Worm (Caenorhabditis elegans): ENCODE results near the gene srh-269.

DNA sequence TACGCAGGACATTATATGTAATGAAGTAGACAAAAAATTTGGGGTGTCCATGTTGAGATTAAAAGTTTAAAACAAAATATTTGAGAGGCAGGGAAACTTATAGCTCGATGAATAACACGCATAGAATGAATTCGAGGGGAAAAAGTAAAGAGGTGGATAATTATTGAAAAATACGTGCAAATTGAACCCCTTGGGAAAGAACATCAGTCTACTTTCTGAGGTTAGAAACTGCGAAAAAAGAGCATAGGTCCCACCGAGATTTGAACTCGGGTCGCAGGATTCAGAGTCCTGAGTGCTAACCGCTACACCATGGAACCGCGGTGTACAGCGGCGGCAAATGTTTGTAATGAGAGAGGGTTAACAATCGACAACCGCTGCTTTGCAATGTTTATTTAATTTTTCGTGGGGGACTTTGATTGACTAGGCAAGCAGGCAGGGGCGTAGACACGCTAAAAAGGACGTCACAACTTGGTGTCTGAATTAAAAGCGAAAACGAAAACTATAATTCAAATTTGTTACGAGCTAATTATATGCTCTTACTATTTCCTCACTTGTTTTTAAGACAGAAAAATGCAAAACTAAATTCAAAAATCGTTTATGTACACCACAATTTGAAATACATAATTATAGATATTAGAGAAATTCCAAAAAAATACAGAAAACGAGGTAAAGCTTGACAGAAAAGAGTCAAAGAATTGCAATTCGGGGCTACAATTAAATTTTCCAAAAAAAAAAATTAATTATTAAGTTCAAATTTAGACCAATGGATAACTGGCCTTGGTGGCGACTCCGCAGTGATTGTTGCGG, at the start of gene srh-269:
- no peak for TF ChIP-seq lag-1 (GFP tag; IDR thresholded peaks at IDR 0.05)
- TF ChIP-seq hmg-1.2 (GFP tag; IDR thresholded peaks at IDR 0.05) = peak; percentile 81
- peak; percentile 79 for TF ChIP-seq ama-1 (optimal IDR thresholded peaks at IDR 0.05)
- peak in 1 of 2 experiments; percentile 54 for TF ChIP-seq ama-1 (GFP tag; optimal IDR thresholded peaks at IDR 0.05)
- TF ChIP-seq somi-1 (GFP tag; optimal IDR thresholded peaks at IDR 0.05) = peak; percentile 74
- TF ChIP-seq ztf-22 (GFP tag; optimal IDR thresholded peaks at IDR 0.05) = no peak

Data from whole organism, young adult.